Worm (Caenorhabditis elegans) whole organism, young adult: Measurements from ENCODE around the gene rbm-26.

Experiments
- B0035.1 ChIP-seq: sonication (generic microtip); optimal IDR thresholded peaks from 2 replicates; lab custom pipeline; 2016; ENCODE audit warnings: missing genetic modification characterization, mild to moderate bottlenecking, missing compliant biosample characterization, missing genotype, missing genetic modification reagents
- F52B5.7 ChIP-seq: sonication (generic microtip); optimal IDR thresholded peaks from 2 replicates; lab custom pipeline; 2016; ENCODE audit warnings: mild to moderate bottlenecking, missing genetic modification characterization, missing compliant biosample characterization
- F57A8.1 ChIP-seq: fragments of 200-800 bp; sonication (Bioruptor generic); optimal IDR thresholded peaks from 2 replicates; lab custom pipeline; 2018; ENCODE audit warnings: mild to moderate bottlenecking, missing genetic modification characterization, moderate library complexity, missing compliant biosample characterization
- ceh-58 ChIP-seq: fragments of 200-800 bp; sonication (Bioruptor generic); IDR thresholded peaks from 2 replicates; pipeline ENCODE4 v1.3.6; 2022; ENCODE audit warnings: missing genetic modification characterization, missing compliant biosample characterization
- egl-44 ChIP-seq: fragments of 200-800 bp; sonication (Bioruptor generic); IDR thresholded peaks from 2 replicates; pipeline ENCODE4 v1.3.6; 2022; ENCODE audit warnings: missing genetic modification reagents, missing genetic modification characterization, missing compliant biosample characterization
- gei-17 ChIP-seq: fragments of 200-800 bp; sonication (Bioruptor generic); optimal IDR thresholded peaks from 2 replicates; lab custom pipeline; 2018; ENCODE audit warnings: mild to moderate bottlenecking, missing genetic modification characterization, missing compliant biosample characterization
- nfya-1 ChIP-seq: sonication (generic microtip); optimal IDR thresholded peaks from 2 replicates; lab custom pipeline; 2017; ENCODE audit warnings: antibody characterized with exemption, missing compliant biosample characterization, missing genetic modification characterization, borderline replicate concordance; ENCODE audit not compliant: insufficient read depth
- nhr-90 ChIP-seq: sonication (generic microtip); optimal IDR thresholded peaks from 2 replicates; lab custom pipeline; 2016; ENCODE audit warnings: missing genotype, mild to moderate bottlenecking, missing genetic modification characterization, missing compliant biosample characterization
- pha-4 ChIP-seq: fragments of 150-350 bp; sonication (generic microtip); optimal IDR thresholded peaks from 2 replicates; lab custom pipeline; 2014; ENCODE audit warnings: missing biosample characterization, missing genetic modification reagents, missing genetic modification characterization
- snpc-4 ChIP-seq, 5 experiments: fragments of 150-350 bp in 1 of 5; sonication (generic microtip) in 4 of 5; optimal IDR thresholded peaks; 2 replicates each; lab custom pipeline; 2014 to 2018; ENCODE audit warnings: missing genetic modification characterization in 5 of 5, missing biosample characterization in 3 of 5, antibody characterized with exemption in 2 of 5, mild to moderate bottlenecking in 2 of 5, missing compliant biosample characterization in 2 of 5, missing genotype in 2 of 5, moderate library complexity in 2 of 5, missing genetic modification reagents in 1 of 5
- unc-130 ChIP-seq: sonication (generic microtip); optimal IDR thresholded peaks from 2 replicates; lab custom pipeline; 2016; ENCODE audit warnings: missing genetic modification reagents, missing genetic modification characterization, missing compliant biosample characterization

ce11 chrIII:5760721-5761120 is 49.4 kb downstream of the rbm-26 start:
- TF ChIP-seq pha-4 (tag; lab: Kevin White, UChicago): no peak
- no peak for TF ChIP-seq B0035.1 (tag; lab: Kevin White, UChicago)
- no peak for TF ChIP-seq nhr-90
- TF ChIP-seq ceh-58 (GFP tag; lab: Robert Waterston, UW): no peak
- no peak for TF ChIP-seq F57A8.1
- no peak for TF ChIP-seq F52B5.7 (tag; lab: Kevin White, UChicago)
- no peak for TF ChIP-seq snpc-4 (GFP tag; optimal IDR thresholded peaks at IDR 0.05; lab: Kevin White, UChicago)
- TF ChIP-seq snpc-4 (tag; optimal IDR thresholded peaks at IDR 0.05; lab: Kevin White, UChicago): no peak
- TF ChIP-seq nfya-1: no peak
- TF ChIP-seq unc-130 (GFP tag; lab: Kevin White, UChicago): no peak
- TF ChIP-seq egl-44 (GFP tag; lab: Robert Waterston, UW): no peak
- TF ChIP-seq gei-17 (GFP tag; lab: Kevin White, UChicago): no peak
